Fruit fly (Drosophila melanogaster): ENCODE data around the gene Cad96Ca.

Gene Cad96Ca

dm6 chr3R:25207405-25208003 is 579 bp downstream of the Cad96Ca start (continued):
- TF ChIP-seq CG15479 (GFP tag; optimal IDR thresholded peaks at IDR 0.05) = no peak
- peak; percentile 63 for TF ChIP-seq Nf-YB (GFP tag; optimal IDR thresholded peaks at IDR 0.05)
- peak; percentile 63 for TF ChIP-seq Aef1 (GFP tag; IDR thresholded peaks at IDR 0.05)
- TF ChIP-seq CG8765 (GFP tag; IDR thresholded peaks at IDR 0.05) = no peak
- TF ChIP-seq CG34422 (GFP tag; IDR thresholded peaks at IDR 0.05) = peak; percentile 58; the same call in 1 of the 3 replicates
- no peak for TF ChIP-seq Hey (tag; optimal IDR thresholded peaks at IDR 0.05)
- no peak for TF ChIP-seq NC2α (GFP tag; optimal IDR thresholded peaks at IDR 0.05)
- 0 out of 3 replicates have a peak, but pooled peaks have one; percentile 10 for TF ChIP-seq Dbx (GFP tag; IDR thresholded peaks at IDR 0.05)
- peak; percentile 32; the same call in 1 of the 2 replicates for TF ChIP-seq sens-2 (GFP tag; IDR thresholded peaks at IDR 0.05)
- TF ChIP-seq Taf1 (GFP tag; IDR thresholded peaks at IDR 0.05) = 0 out of 2 replicates have a peak, but pooled peaks have one; percentile 16
- peak; percentile 82 for TF ChIP-seq phol (tag; optimal IDR thresholded peaks at IDR 0.05)
- peak; percentile 81 for TF ChIP-seq CG8924 (tag; optimal IDR thresholded peaks at IDR 0.05)
- no peak for TF ChIP-seq chinmo (GFP tag; IDR thresholded peaks at IDR 0.05; ENCODE audit: partially characterized antibody)
- TF ChIP-seq bigmax (GFP tag; optimal IDR thresholded peaks at IDR 0.05) = no peak
- TF ChIP-seq CG13296 (GFP tag; optimal IDR thresholded peaks at IDR 0.05) = peak; percentile 80
- TF ChIP-seq CG17385 (GFP tag; optimal IDR thresholded peaks at IDR 0.05) = peak; percentile 76
- TF ChIP-seq Dad (GFP tag; optimal IDR thresholded peaks at IDR 0.05) = no peak
- TF ChIP-seq Fer2 (tag; optimal IDR thresholded peaks at IDR 0.05) = peak; percentile 19
- TF ChIP-seq unc-4 (GFP tag; IDR thresholded peaks at IDR 0.05; ENCODE audit: partially characterized antibody) = no peak
- no peak for TF ChIP-seq hbn (GFP tag; IDR thresholded peaks at IDR 0.05; ENCODE audit: partially characterized antibody)
- no peak for TF ChIP-seq insv (GFP tag; optimal IDR thresholded peaks at IDR 0.05)
- no peak for TF ChIP-seq en (GFP tag; optimal IDR thresholded peaks at IDR 0.05)
- TF ChIP-seq Hsf (GFP tag; optimal IDR thresholded peaks at IDR 0.05) = peak; percentile 53
- peak; percentile 64 for TF ChIP-seq CG1529 (GFP tag; optimal IDR thresholded peaks at IDR 0.05)
- TF ChIP-seq CG10267 (tag; optimal IDR thresholded peaks at IDR 0.05) = peak; percentile 74
- TF ChIP-seq Fer1 (GFP tag; optimal IDR thresholded peaks at IDR 0.05) = peak; percentile 78
- no peak for TF ChIP-seq CG4360 (GFP tag; IDR thresholded peaks at IDR 0.05)
- no peak for TF ChIP-seq CG13624 (GFP tag; optimal IDR thresholded peaks at IDR 0.05)
- TF ChIP-seq GATAe (GFP tag; conservative IDR thresholded peaks at IDR 0.05) = no peak
- peak; percentile 4 for TF ChIP-seq CG8281 (tag; optimal IDR thresholded peaks at IDR 0.05)
- peak; percentile 45 for TF ChIP-seq CG4707 (GFP tag; optimal IDR thresholded peaks at IDR 0.05)
- no peak for TF ChIP-seq shn (GFP tag; optimal IDR thresholded peaks at IDR 0.05)
- TF ChIP-seq CG9932 (GFP tag; IDR thresholded peaks at IDR 0.05) = peak; percentile 55
- no peak for TF ChIP-seq CG4282 (GFP tag; optimal IDR thresholded peaks at IDR 0.05)
- no peak for TF ChIP-seq CTCF (GFP tag; optimal IDR thresholded peaks at IDR 0.05)
- peak; percentile 33 for TF ChIP-seq chn (GFP tag; optimal IDR thresholded peaks at IDR 0.05)
- peak; percentile 32 for TF ChIP-seq sd (tag; optimal IDR thresholded peaks at IDR 0.05)
- TF ChIP-seq pum (GFP tag; optimal IDR thresholded peaks at IDR 0.05) = peak; percentile 31
- peak; percentile 58; the same call in 2 of the 3 replicates for TF ChIP-seq H15 (GFP tag; IDR thresholded peaks at IDR 0.05)
- peak; percentile 67 for TF ChIP-seq trem (tag; optimal IDR thresholded peaks at IDR 0.05)
- TF ChIP-seq az2 (GFP tag; optimal IDR thresholded peaks at IDR 0.05) = peak; percentile 75
- peak; percentile 39; the same call in 1 of the 2 replicates for TF ChIP-seq Nf-YA (GFP tag; IDR thresholded peaks at IDR 0.05)
- TF ChIP-seq CG7963 (GFP tag; IDR thresholded peaks at IDR 0.05; ENCODE audit: partially characterized antibody) = no peak
- TF ChIP-seq cg (GFP tag; optimal IDR thresholded peaks at IDR 0.05) = no peak
- TF ChIP-seq Abd-B (GFP tag; optimal IDR thresholded peaks at IDR 0.05) = peak; percentile 60
- TF ChIP-seq CG6254 (GFP tag; optimal IDR thresholded peaks at IDR 0.05) = peak; percentile 71
- TF ChIP-seq gfzf (GFP tag; optimal IDR thresholded peaks at IDR 0.05) = no peak
- TF ChIP-seq nau (GFP tag; optimal IDR thresholded peaks at IDR 0.05) = peak; percentile 62
- TF ChIP-seq H2.0 (GFP tag; IDR thresholded peaks at IDR 0.05) = no peak
- peak; percentile 60; the same call in 1 of the 3 replicates for TF ChIP-seq gce (GFP tag; IDR thresholded peaks at IDR 0.05)
